Worm (Caenorhabditis elegans) whole organism, late embryonic: ENCODE data around the gene clec-6.

Experiments used
- ceh-9 ChIP-seq: sonication (generic microtip); optimal IDR thresholded peaks from 2 replicates; lab custom pipeline; 2016; ENCODE audit warnings: mild to moderate bottlenecking, missing genetic modification characterization, inconsistent platforms, missing compliant biosample characterization
- hlh-30 ChIP-seq: sonication (generic microtip); optimal IDR thresholded peaks from 2 replicates; lab custom pipeline; 2017; ENCODE audit warnings: antibody characterized with exemption, missing genetic modification characterization, missing compliant biosample characterization; ENCODE audit not compliant: insufficient read depth
- odd-2 ChIP-seq: sonication (generic microtip); optimal IDR thresholded peaks from 2 replicates; lab custom pipeline; 2017; ENCODE audit warnings: antibody characterized with exemption, mild to moderate bottlenecking, missing genetic modification characterization, missing compliant biosample characterization
- pat-9 ChIP-seq: fragments of 200-800 bp; sonication (Bioruptor generic); optimal IDR thresholded peaks from 2 replicates; lab custom pipeline; 2018; ENCODE audit warnings: mild to moderate bottlenecking, missing genetic modification characterization, moderate library complexity, missing compliant biosample characterization
- pqm-1 ChIP-seq: sonication (generic microtip); optimal IDR thresholded peaks from 2 replicates; lab custom pipeline; 2016; ENCODE audit warnings: missing genetic modification characterization, missing compliant biosample characterization
- sox-4 ChIP-seq: sonication (generic microtip); optimal IDR thresholded peaks from 2 replicates; lab custom pipeline; 2017; ENCODE audit warnings: mild to moderate bottlenecking, missing genetic modification characterization, inconsistent platforms, missing compliant biosample characterization

ce11 chrIII:4905405-4905804 lies 18.2 kb upstream of the clec-6 start, which contains the start of gene F26F4.8:
- TF ChIP-seq ceh-9 (no peak), pqm-1 (tag; lab: Kevin White, UChicago) (no peak), odd-2 (tag; lab: Kevin White, UChicago) (no peak), pat-9 (no peak), sox-4 (no peak), hlh-30 (tag; lab: Kevin White, UChicago) (no peak)
